Fruit fly (Drosophila melanogaster) whole organism, embryonic: Measurements from ENCODE around the gene Ets97D.

Experiments used
- Abd-B ChIP-seq: fragments of 200-800 bp; sonication (Bioruptor generic); optimal IDR thresholded peaks from 2 replicates; lab custom pipeline; 2018; ENCODE audit warnings: missing biosample characterization, mild to moderate bottlenecking, missing genetic modification characterization, moderate library complexity
- CG10462 ChIP-seq: fragments of 200-800 bp; sonication (Bioruptor generic); optimal IDR thresholded peaks from 2 replicates; lab custom pipeline; 2016; ENCODE audit warnings: missing biosample characterization, missing genetic modification characterization
- CG11695 ChIP-seq: fragments of 200-800 bp; sonication (Bioruptor generic); IDR thresholded peaks from 3 replicates; pipeline ENCODE4 v1.3.6; 2022; ENCODE audit warnings: missing biosample characterization, missing genetic modification characterization
- CG12942 ChIP-seq: fragments of 200-800 bp; sonication (Bioruptor generic); optimal IDR thresholded peaks from 3 replicates; lab custom pipeline; 2016; ENCODE audit warnings: missing biosample characterization, missing genetic modification characterization
- CG13894 ChIP-seq: fragments of 200-800 bp; sonication (Bioruptor generic); optimal IDR thresholded peaks from 3 replicates; lab custom pipeline; 2018; ENCODE audit warnings: missing biosample characterization, mild to moderate bottlenecking, missing genetic modification characterization, moderate library complexity
- CG15269 ChIP-seq: fragments of 200-800 bp; sonication (Bioruptor generic); optimal IDR thresholded peaks from 2 replicates; lab custom pipeline; 2018; ENCODE audit warnings: missing biosample characterization, mild to moderate bottlenecking, missing genetic modification characterization, moderate library complexity
- CG1529 ChIP-seq: fragments of 200-800 bp; sonication (Bioruptor generic); optimal IDR thresholded peaks from 3 replicates; lab custom pipeline; 2018; ENCODE audit warnings: missing biosample characterization, missing genetic modification characterization
- CG1603 ChIP-seq: fragments of 200-800 bp; sonication (Bioruptor generic); optimal IDR thresholded peaks from 2 replicates; lab custom pipeline; 2019; ENCODE audit warnings: missing biosample characterization, mild to moderate bottlenecking, missing genetic modification characterization, moderate library complexity
- CG17385 ChIP-seq: fragments of 200-800 bp; sonication (Bioruptor generic); optimal IDR thresholded peaks from 3 replicates; lab custom pipeline; 2018; ENCODE audit warnings: missing biosample characterization, mild to moderate bottlenecking, missing genetic modification characterization
- CG18262 ChIP-seq: fragments of 200-800 bp; optimal IDR thresholded peaks from 3 replicates; lab custom pipeline; 2019; ENCODE audit warnings: missing biosample characterization, mild to moderate bottlenecking, missing genetic modification characterization, moderate library complexity
- CG2199 ChIP-seq: fragments of 200-800 bp; sonication (Bioruptor generic); IDR thresholded peaks from 3 replicates; pipeline ENCODE4 v1.3.6; 2022; ENCODE audit warnings: missing biosample characterization, missing genetic modification characterization
- CG2678 ChIP-seq: fragments of 200-800 bp; sonication (Bioruptor generic); optimal IDR thresholded peaks from 3 replicates; lab custom pipeline; 2019; ENCODE audit warnings: missing biosample characterization, mild to moderate bottlenecking, missing genetic modification characterization, moderate library complexity
- CG2875 ChIP-seq: fragments of 200-800 bp; sonication (Bioruptor generic); optimal IDR thresholded peaks from 2 replicates; lab custom pipeline; 2017; ENCODE audit warnings: missing biosample characterization, mild to moderate bottlenecking, missing genetic modification characterization, missing genetic modification reagents
- CG31224 ChIP-seq: fragments of 200-800 bp; sonication (Bioruptor generic); IDR thresholded peaks from 2 replicates; pipeline ENCODE4 v1.3.6; 2022; ENCODE audit warnings: missing biosample characterization, missing genetic modification characterization
- CG34422 ChIP-seq: fragments of 200-800 bp; sonication (Bioruptor generic); IDR thresholded peaks from 3 replicates; pipeline ENCODE4 v1.3.6; 2022; ENCODE audit warnings: missing biosample characterization, missing genetic modification characterization
- CG4820 ChIP-seq: fragments of 200-800 bp; sonication (Bioruptor generic); optimal IDR thresholded peaks from 3 replicates; lab custom pipeline; 2016; ENCODE audit warnings: missing biosample characterization, missing genetic modification characterization
- CG6175 ChIP-seq: fragments of 200-800 bp; sonication (Bioruptor generic); IDR thresholded peaks from 3 replicates; pipeline ENCODE4 v1.3.6; 2022; ENCODE audit warnings: missing biosample characterization, missing genetic modification characterization
- CG6689 ChIP-seq: fragments of 200-800 bp; sonication (Bioruptor generic); IDR thresholded peaks from 2 replicates; pipeline ENCODE4 v1.3.6; 2022; ENCODE audit warnings: missing biosample characterization, missing genetic modification characterization
- CG7357 ChIP-seq: fragments of 200-800 bp; sonication (Bioruptor generic); IDR thresholded peaks from 3 replicates; pipeline ENCODE4 v1.3.6; 2022; ENCODE audit warnings: missing biosample characterization, missing genetic modification characterization
- CG8359 ChIP-seq: fragments of 200-800 bp; sonication (Bioruptor generic); optimal IDR thresholded peaks from 2 replicates; lab custom pipeline; 2017; ENCODE audit warnings: missing biosample characterization, mild to moderate bottlenecking, missing genetic modification characterization, borderline replicate concordance
- Dek ChIP-seq: fragments of 200-800 bp; sonication (Bioruptor generic); optimal IDR thresholded peaks from 3 replicates; lab custom pipeline; 2019; ENCODE audit warnings: missing biosample characterization, mild to moderate bottlenecking, missing genetic modification characterization, moderate library complexity
- Dll ChIP-seq: fragments of 200-800 bp; sonication (Bioruptor generic); IDR thresholded peaks from 4 replicates; pipeline ENCODE4 v1.3.6; 2022; ENCODE audit warnings: missing biosample characterization, missing genetic modification characterization; ENCODE audit not compliant: partially characterized antibody
- Drgx ChIP-seq: fragments of 200-800 bp; sonication (Bioruptor generic); IDR thresholded peaks from 2 replicates; pipeline ENCODE4 v1.3.6; 2022; ENCODE audit warnings: missing biosample characterization, missing genetic modification characterization
- Ets97D ChIP-seq: fragments of 200-800 bp; sonication (Bioruptor generic); optimal IDR thresholded peaks from 3 replicates; lab custom pipeline; 2016; ENCODE audit warnings: missing biosample characterization, missing genetic modification characterization
- Fer2 ChIP-seq: fragments of 200-800 bp; sonication (Bioruptor generic); optimal IDR thresholded peaks from 2 replicates; lab custom pipeline; 2018; ENCODE audit warnings: missing biosample characterization, mild to moderate bottlenecking, missing genetic modification characterization, moderate library complexity
- HHEX ChIP-seq: fragments of 200-800 bp; sonication (Bioruptor generic); optimal IDR thresholded peaks from 3 replicates; lab custom pipeline; 2017; ENCODE audit warnings: missing biosample characterization, mild to moderate bottlenecking, missing genetic modification characterization, missing genetic modification reagents
- Hand ChIP-seq: fragments of 200-800 bp; sonication (Bioruptor generic); optimal IDR thresholded peaks from 2 replicates; lab custom pipeline; 2017; ENCODE audit warnings: mild to moderate bottlenecking, missing biosample characterization, missing genetic modification reagents, missing genetic modification characterization
- Hmr ChIP-seq: fragments of 200-800 bp; sonication (Bioruptor generic); optimal IDR thresholded peaks from 3 replicates; lab custom pipeline; 2017; ENCODE audit warnings: mild to moderate bottlenecking, missing biosample characterization, missing genetic modification reagents, missing genetic modification characterization
- Hr51 ChIP-seq, 2 experiments: fragments of 200-800 bp; sonication (Bioruptor generic); optimal IDR thresholded peaks; 2 replicates in 1 of 2; 3 replicates in 1 of 2; lab custom pipeline; 2016 to 2018; ENCODE audit warnings: missing biosample characterization in 2 of 2, missing genetic modification characterization in 2 of 2, mild to moderate bottlenecking in 1 of 2, moderate library complexity in 1 of 2
- Hsf ChIP-seq: fragments of 200-800 bp; sonication (Bioruptor generic); optimal IDR thresholded peaks from 3 replicates; lab custom pipeline; 2016; ENCODE audit warnings: missing biosample characterization, missing genetic modification characterization
- Oli ChIP-seq: fragments of 200-800 bp; sonication (Bioruptor generic); optimal IDR thresholded peaks from 2 replicates; lab custom pipeline; 2018; ENCODE audit warnings: missing biosample characterization, mild to moderate bottlenecking, missing genetic modification characterization, moderate library complexity
- Pdp1 ChIP-seq, 2 experiments: fragments of 200-800 bp; sonication (Bioruptor generic); optimal IDR thresholded peaks; 3 replicates each; lab custom pipeline; 2016; ENCODE audit warnings: missing biosample characterization in 2 of 2, missing genetic modification characterization in 2 of 2, mild to moderate bottlenecking in 1 of 2, moderate library complexity in 1 of 2
- Ssrp ChIP-seq: fragments of 200-800 bp; sonication (Bioruptor generic); optimal IDR thresholded peaks from 2 replicates; lab custom pipeline; 2018; ENCODE audit warnings: missing biosample characterization, mild to moderate bottlenecking, missing genetic modification characterization, moderate library complexity
- bcd ChIP-seq: fragments of 200-800 bp; sonication (Bioruptor generic); optimal IDR thresholded peaks from 2 replicates; lab custom pipeline; 2017; ENCODE audit warnings: missing biosample characterization, mild to moderate bottlenecking, missing genetic modification characterization
- cwo ChIP-seq: fragments of 200-800 bp; sonication (Bioruptor generic); optimal IDR thresholded peaks from 3 replicates; lab custom pipeline; 2017; ENCODE audit warnings: missing biosample characterization, missing genetic modification characterization, mild to moderate bottlenecking, moderate library complexity, missing genetic modification reagents
- dmrt99B ChIP-seq: fragments of 200-800 bp; sonication (Bioruptor generic); optimal IDR thresholded peaks from 2 replicates; lab custom pipeline; 2018; ENCODE audit warnings: missing biosample characterization, mild to moderate bottlenecking, missing genetic modification characterization, moderate library complexity
- fd96Cb ChIP-seq: fragments of 200-800 bp; sonication (Bioruptor generic); optimal IDR thresholded peaks from 2 replicates; lab custom pipeline; 2018; ENCODE audit warnings: missing biosample characterization, mild to moderate bottlenecking, missing genetic modification characterization, moderate library complexity
- gcm2 ChIP-seq: fragments of 200-800 bp; sonication (Bioruptor generic); optimal IDR thresholded peaks from 2 replicates; lab custom pipeline; 2016; ENCODE audit warnings: missing biosample characterization, missing genetic modification characterization
- gfzf ChIP-seq: fragments of 200-800 bp; sonication (Bioruptor generic); optimal IDR thresholded peaks from 2 replicates; lab custom pipeline; 2016; ENCODE audit warnings: missing biosample characterization, mild to moderate bottlenecking, missing genetic modification characterization, moderate library complexity
- jumu ChIP-seq: fragments of 200-800 bp; sonication (Bioruptor generic); optimal IDR thresholded peaks from 3 replicates; lab custom pipeline; 2016; ENCODE audit warnings: missing biosample characterization, missing genetic modification characterization
- klu ChIP-seq: fragments of 200-800 bp; sonication (Bioruptor generic); IDR thresholded peaks from 2 replicates; pipeline ENCODE4 v1.3.6; 2022; ENCODE audit warnings: missing biosample characterization, missing genetic modification characterization
- lola ChIP-seq, 3 experiments: fragments of >200 bp in 2 of 3; fragments of 200-800 bp in 1 of 3; sonication (Bioruptor generic) in 1 of 3; optimal IDR thresholded peaks; 2 replicates each; lab custom pipeline; 2017 to 2019; ENCODE audit warnings: missing biosample characterization in 3 of 3, missing genetic modification characterization in 3 of 3, mild to moderate bottlenecking in 1 of 3, moderate library complexity in 1 of 3
- mirr ChIP-seq: fragments of 200-800 bp; sonication (Bioruptor generic); optimal IDR thresholded peaks from 3 replicates; lab custom pipeline; 2018; ENCODE audit warnings: missing biosample characterization, mild to moderate bottlenecking, missing genetic modification characterization
- phol ChIP-seq: fragments of 200-800 bp; sonication (Bioruptor generic); optimal IDR thresholded peaks from 3 replicates; lab custom pipeline; 2018; ENCODE audit warnings: missing biosample characterization, mild to moderate bottlenecking, missing genetic modification characterization, moderate library complexity
- pita ChIP-seq: fragments of 200-800 bp; sonication (Bioruptor generic); optimal IDR thresholded peaks from 2 replicates; lab custom pipeline; 2017; ENCODE audit warnings: missing biosample characterization, mild to moderate bottlenecking, missing genetic modification characterization
- ro ChIP-seq: fragments of 200-800 bp; sonication (Bioruptor generic); IDR thresholded peaks from 2 replicates; pipeline ENCODE4 v1.3.6; 2022; ENCODE audit warnings: missing biosample characterization, missing genetic modification characterization
- sqz ChIP-seq: fragments of 200-800 bp; sonication (Bioruptor generic); optimal IDR thresholded peaks from 3 replicates; lab custom pipeline; 2018; ENCODE audit warnings: missing biosample characterization, mild to moderate bottlenecking, missing genetic modification characterization
- sug ChIP-seq: fragments of 200-800 bp; optimal IDR thresholded peaks from 2 replicates; lab custom pipeline; 2019; ENCODE audit warnings: missing biosample characterization, mild to moderate bottlenecking, missing genetic modification characterization, moderate library complexity

Ets97D gene

dm6 chr3R:26888086-26888724 is 24.5 kb downstream of the Ets97D start (continued):
- TF ChIP-seq Ets97D (GFP tag; lab: Kevin White, UChicago): peak; percentile 34
- TF ChIP-seq CG8359 (GFP tag; lab: Kevin White, UChicago): no peak
- peak; percentile 48 for TF ChIP-seq Hsf (GFP tag; lab: Kevin White, UChicago)
- peak; percentile 1 to 66 for TF ChIP-seq Hr51 (GFP tag; optimal IDR thresholded peaks at IDR 0.05; lab: Kevin White, UChicago)
- TF ChIP-seq CG1603 (tag; lab: Kevin White, UChicago): peak; percentile 32
- TF ChIP-seq CG2199: 0 out of 3 replicates have a peak, but pooled peaks have one; percentile 9
- TF ChIP-seq CG4820 (GFP tag; lab: Kevin White, UChicago): no peak
- TF ChIP-seq CG15269 (tag; lab: Kevin White, UChicago): peak; percentile 77
- TF ChIP-seq CG18262: peak; percentile 53
- peak; percentile 27; the same call in 1 of the 2 replicates for TF ChIP-seq ro
- peak; percentile 80 for TF ChIP-seq CG2678
- no peak for TF ChIP-seq Fer2
- no peak for TF ChIP-seq sqz (GFP tag; lab: Kevin White, UChicago)
- peak; percentile 81 for TF ChIP-seq CG13894 (tag; lab: Kevin White, UChicago)
- peak; percentile 34 for TF ChIP-seq Hmr (GFP tag; lab: Kevin White, UChicago)
- TF ChIP-seq bcd (GFP tag; lab: Kevin White, UChicago): peak; percentile 4
- peak; percentile 24 for TF ChIP-seq CG1529
- no peak; the same call in 1 of the 2 replicates for TF ChIP-seq Drgx (GFP tag; lab: Robert Waterston, UW)
- TF ChIP-seq CG11695 (GFP tag; lab: Robert Waterston, UW): peak; percentile 69
- TF ChIP-seq gcm2: no peak
- peak; percentile 25 for TF ChIP-seq Ssrp (tag; lab: Kevin White, UChicago)
- peak; percentile 55 for TF ChIP-seq Abd-B (GFP tag; lab: Kevin White, UChicago)
- peak; percentile 61 for TF ChIP-seq Oli
- peak; percentile 45 for TF ChIP-seq sug (tag; lab: Kevin White, UChicago)
- peak; percentile 23 for TF ChIP-seq CG2875 (GFP tag; lab: Kevin White, UChicago)
- TF ChIP-seq klu (GFP tag; lab: Robert Waterston, UW): no peak
- TF ChIP-seq CG31224 (GFP tag; lab: Robert Waterston, UW): 0 out of 2 replicates have a peak, but pooled peaks have one; percentile 17
- TF ChIP-seq mirr (GFP tag; lab: Kevin White, UChicago): no peak
- peak; percentile 29 to 34 for TF ChIP-seq Pdp1 (GFP tag; optimal IDR thresholded peaks at IDR 0.05; lab: Kevin White, UChicago)
- TF ChIP-seq Dek (tag; lab: Kevin White, UChicago): peak; percentile 52
- TF ChIP-seq pita: no peak
- TF ChIP-seq gfzf (GFP tag; lab: Kevin White, UChicago): no peak
- TF ChIP-seq HHEX: peak; percentile 55
- TF ChIP-seq jumu (GFP tag; lab: Kevin White, UChicago): peak; percentile 24
- TF ChIP-seq CG12942 (GFP tag; lab: Kevin White, UChicago): peak; percentile 18
- peak; percentile 55; the same call in 1 of the 2 replicates for TF ChIP-seq CG6689 (GFP tag; lab: Robert Waterston, UW)
- TF ChIP-seq Dll: no peak
- TF ChIP-seq lola (GFP tag; optimal IDR thresholded peaks at IDR 0.05; lab: Kevin White, UChicago): peak in 1 of 3 experiments; percentile 4
- TF ChIP-seq Hand (GFP tag; lab: Kevin White, UChicago): no peak
- no peak for TF ChIP-seq CG7357 (GFP tag; lab: Robert Waterston, UW)
- peak; percentile 21 for TF ChIP-seq cwo
- peak; percentile 41 for TF ChIP-seq phol
- TF ChIP-seq CG10462 (GFP tag; lab: Kevin White, UChicago): no peak
- peak; percentile 55 for TF ChIP-seq CG17385 (GFP tag; lab: Kevin White, UChicago)
- peak; percentile 49 for TF ChIP-seq fd96Cb (tag; lab: Kevin White, UChicago)
- TF ChIP-seq CG6175: 0 out of 3 replicates have a peak, but pooled peaks have one; percentile 28
- peak; percentile 67 for TF ChIP-seq dmrt99B (tag; lab: Kevin White, UChicago)
- no peak for TF ChIP-seq CG34422 (GFP tag; lab: Robert Waterston, UW)
